Fruit fly (Drosophila melanogaster): Measurements from ENCODE around the gene kek5.

kek5 gene

dm6 chrX:19321820-19322708, 30.9 kb upstream of the kek5 start, which contains the start of gene out (continued):
- TF ChIP-seq gsb-n (tag; optimal IDR thresholded peaks at IDR 0.05) = peak; percentile 88
- peak; percentile 54 for TF ChIP-seq emc (GFP tag; optimal IDR thresholded peaks at IDR 0.05)
- peak; percentile 93 for TF ChIP-seq Sox102F (GFP tag; optimal IDR thresholded peaks at IDR 0.05)
- TF ChIP-seq dysf (GFP tag; IDR thresholded peaks at IDR 0.05) = peak; percentile 96
- peak; percentile 85 for TF ChIP-seq Dip3 (GFP tag; optimal IDR thresholded peaks at IDR 0.05)
- TF ChIP-seq eyg (GFP tag; optimal IDR thresholded peaks at IDR 0.05) = peak; percentile 68
- TF ChIP-seq so (GFP tag; IDR thresholded peaks at IDR 0.05) = peak; percentile 96
- TF ChIP-seq otp (GFP tag; IDR thresholded peaks at IDR 0.05) = peak; percentile 85
- peak; percentile 94 for TF ChIP-seq CG3281 (GFP tag; optimal IDR thresholded peaks at IDR 0.05)
- peak; percentile 93 for TF ChIP-seq CG1233 (GFP tag; optimal IDR thresholded peaks at IDR 0.05)
- TF ChIP-seq CG14667 (GFP tag; IDR thresholded peaks at IDR 0.05) = peak; percentile 91
- TF ChIP-seq CG16863 (GFP tag; optimal IDR thresholded peaks at IDR 0.05) = peak; percentile 78
- peak; percentile 93 for TF ChIP-seq sisA (GFP tag; IDR thresholded peaks at IDR 0.05)
- TF ChIP-seq pan (optimal IDR thresholded peaks at IDR 0.05) = no peak
- peak in 1 of 2 experiments; percentile 95 for TF ChIP-seq pan (GFP tag; optimal IDR thresholded peaks at IDR 0.05 in 1 of 2, IDR thresholded peaks at IDR 0.05 in 1 of 2)
- peak; percentile 54 for TF ChIP-seq Kr (GFP tag; optimal IDR thresholded peaks at IDR 0.05)
- TF ChIP-seq pita (GFP tag; optimal IDR thresholded peaks at IDR 0.05) = no peak
- peak; percentile 83 for TF ChIP-seq Bdp1 (GFP tag; optimal IDR thresholded peaks at IDR 0.05)
- TF ChIP-seq CG15073 (GFP tag; optimal IDR thresholded peaks at IDR 0.05) = peak; percentile 66
- peak; percentile 51 for TF ChIP-seq CG17186 (GFP tag; optimal IDR thresholded peaks at IDR 0.05)
- TF ChIP-seq unc-4 (GFP tag; IDR thresholded peaks at IDR 0.05; ENCODE audit: partially characterized antibody) = no peak
- peak; percentile 70 for TF ChIP-seq ERR (GFP tag; optimal IDR thresholded peaks at IDR 0.05)
- TF ChIP-seq CG14014 (GFP tag; IDR thresholded peaks at IDR 0.05) = peak; percentile 94
- peak; percentile 92 for TF ChIP-seq CG4328 (GFP tag; optimal IDR thresholded peaks at IDR 0.05)
- peak; percentile 91 for TF ChIP-seq Ada2b (GFP tag; IDR thresholded peaks at IDR 0.05)
- peak; percentile 90 for TF ChIP-seq chn (GFP tag; optimal IDR thresholded peaks at IDR 0.05)
- peak; percentile 85 for TF ChIP-seq HLH54F (GFP tag; optimal IDR thresholded peaks at IDR 0.05)
- TF ChIP-seq sd (tag; optimal IDR thresholded peaks at IDR 0.05) = peak; percentile 72
- TF ChIP-seq aop (GFP tag; IDR thresholded peaks at IDR 0.05) = no peak
- TF ChIP-seq CG13287 (GFP tag; IDR thresholded peaks at IDR 0.05; ENCODE audit: partially characterized antibody) = peak; percentile 30; the same call in 1 of the 2 replicates
- peak; percentile 96 for TF ChIP-seq seq (GFP tag; IDR thresholded peaks at IDR 0.05)
- peak; percentile 94 for TF ChIP-seq PHDP (tag; optimal IDR thresholded peaks at IDR 0.05)
- peak; percentile 9 for TF ChIP-seq BEAF-32 (GFP tag; optimal IDR thresholded peaks at IDR 0.05)
- TF ChIP-seq Side (GFP tag; optimal IDR thresholded peaks at IDR 0.05) = peak; percentile 85
- peak; percentile 93 for TF ChIP-seq Hmr (GFP tag; optimal IDR thresholded peaks at IDR 0.05)
- TF ChIP-seq vfl (GFP tag; optimal IDR thresholded peaks at IDR 0.05) = peak; percentile 86
- TF ChIP-seq slp2 (GFP tag; optimal IDR thresholded peaks at IDR 0.05) = peak; percentile 87
- TF ChIP-seq CG7987 (GFP tag; optimal IDR thresholded peaks at IDR 0.05) = peak; percentile 61
- TF ChIP-seq CG7963 (GFP tag; IDR thresholded peaks at IDR 0.05; ENCODE audit: partially characterized antibody) = no peak
- TF ChIP-seq CG7786 (GFP tag; optimal IDR thresholded peaks at IDR 0.05) = peak; percentile 84
- peak; percentile 95 for TF ChIP-seq CG8924 (tag; optimal IDR thresholded peaks at IDR 0.05)
- peak; percentile 85 for TF ChIP-seq cato (GFP tag; optimal IDR thresholded peaks at IDR 0.05; ENCODE audit: borderline replicate concordance)
- peak; percentile 78 for TF ChIP-seq Mes4 (GFP tag; optimal IDR thresholded peaks at IDR 0.05)
- TF ChIP-seq Optix (GFP tag; IDR thresholded peaks at IDR 0.05) = peak; percentile 91
- peak; percentile 95 for TF ChIP-seq CG17361 (GFP tag; IDR thresholded peaks at IDR 0.05)
- peak; percentile 91 for TF ChIP-seq klu (GFP tag; IDR thresholded peaks at IDR 0.05)
- TF ChIP-seq NC2α (GFP tag; optimal IDR thresholded peaks at IDR 0.05) = peak; percentile 63
- TF ChIP-seq pb (GFP tag; optimal IDR thresholded peaks at IDR 0.05) = peak; percentile 72
- peak; percentile 79 for TF ChIP-seq Ravus (GFP tag; IDR thresholded peaks at IDR 0.05)

Measured in whole organism, embryonic.